Worm (Caenorhabditis elegans) whole organism, midembryonic: ENCODE data around the gene set-22.

Experiments
- T22C8.4 ChIP-seq: fragments of 200-800 bp; sonication (Bioruptor generic); IDR thresholded peaks from 2 replicates; pipeline ENCODE4 v1.3.6; 2022; ENCODE audit warnings: missing genetic modification characterization, missing compliant biosample characterization
- cog-1 ChIP-seq: sonication (generic microtip); optimal IDR thresholded peaks from 2 replicates; lab custom pipeline; 2016; ENCODE audit warnings: missing genetic modification characterization, missing compliant biosample characterization
- flt-1 ChIP-seq: fragments of 200-800 bp; sonication (Bioruptor generic); IDR thresholded peaks from 2 replicates; pipeline ENCODE4 v1.3.6; 2022; ENCODE audit warnings: missing genetic modification characterization, missing compliant biosample characterization
- klf-2 ChIP-seq: fragments of 200-800 bp; sonication (Bioruptor generic); conservative IDR thresholded peaks from 2 replicates; pipeline ENCODE4 v1.3.6; 2022; ENCODE audit warnings: missing genetic modification reagents, missing genetic modification characterization, missing compliant biosample characterization
- med-1 ChIP-seq: sonication (generic microtip); optimal IDR thresholded peaks from 2 replicates; lab custom pipeline; 2017; ENCODE audit warnings: missing genetic modification characterization, mild to moderate bottlenecking, missing compliant biosample characterization, antibody characterized with exemption, missing genetic modification reagents; ENCODE audit not compliant: insufficient read depth
- ref-1 ChIP-seq: fragments of 200-800 bp; sonication (Bioruptor generic); conservative IDR thresholded peaks from 2 replicates; pipeline ENCODE4 v1.3.6; 2022; ENCODE audit warnings: missing genetic modification reagents, missing genetic modification characterization, missing compliant biosample characterization
- tab-1 ChIP-seq: fragments of 200-800 bp; sonication (Bioruptor generic); IDR thresholded peaks from 2 replicates; pipeline ENCODE4 v1.3.6; 2022; ENCODE audit warnings: missing genetic modification characterization, missing compliant biosample characterization
- ztf-23 ChIP-seq: fragments of 200-800 bp; sonication (Bioruptor generic); IDR thresholded peaks from 2 replicates; pipeline ENCODE4 v1.3.6; 2022; ENCODE audit warnings: missing genetic modification reagents, missing genetic modification characterization, missing compliant biosample characterization
- ztf-29 ChIP-seq: fragments of 200-800 bp; sonication (Bioruptor generic); IDR thresholded peaks from 2 replicates; pipeline ENCODE4 v1.3.6; 2022; ENCODE audit warnings: missing genetic modification reagents, missing genetic modification characterization, missing compliant biosample characterization

Gene set-22

ce11 chrV:10436612-10437011 is at the start of gene set-22:
set-22 (plus strand) TSS chrV:10436912.
- TF ChIP-seq ref-1 (GFP tag; lab: Robert Waterston, UW), result no peak
- TF ChIP-seq tab-1, result no peak
- TF ChIP-seq ztf-29 (GFP tag; lab: Robert Waterston, UW), result no peak
- no peak for TF ChIP-seq flt-1 (GFP tag; lab: Robert Waterston, UW)

- TF ChIP-seq flt-1 (GFP tag; lab: Robert Waterston, UW) (no peak), tab-1 (no peak), klf-2 (GFP tag; lab: Robert Waterston, UW) (no peak), T22C8.4 (GFP tag; lab: Robert Waterston, UW) (no peak), ztf-29 (GFP tag; lab: Robert Waterston, UW) (no peak)
Observed at ce11 chrV:10387412-10387811, 49.3 kb upstream of the set-22 start.

- TF ChIP-seq med-1 (GFP tag; lab: Kevin White, UChicago) (no peak), cog-1 (tag; lab: Kevin White, UChicago) (no peak), ztf-29 (GFP tag; lab: Robert Waterston, UW) (no peak), ref-1 (GFP tag; lab: Robert Waterston, UW) (no peak), ztf-23 (GFP tag; lab: Robert Waterston, UW) (no peak), flt-1 (GFP tag; lab: Robert Waterston, UW) (no peak), tab-1 (no peak), T22C8.4 (GFP tag; lab: Robert Waterston, UW) (no peak), klf-2 (GFP tag; lab: Robert Waterston, UW) (no peak)
Observed at ce11 chrV:10388318-10388717, 48.4 kb upstream of the set-22 start, which contains the start of gene AC3.5. AC3.5 (plus strand) TSS chrV:10388527.

ce11 chrV:10393708-10394107 is 43.0 kb upstream of the set-22 start:
- TF ChIP-seq ztf-29 (GFP tag; lab: Robert Waterston, UW), result no peak
- TF ChIP-seq flt-1 (GFP tag; lab: Robert Waterston, UW), result no peak
- no peak for TF ChIP-seq klf-2 (GFP tag; lab: Robert Waterston, UW)
- no peak for TF ChIP-seq med-1 (GFP tag; lab: Kevin White, UChicago)
- no peak for TF ChIP-seq ztf-23 (GFP tag; lab: Robert Waterston, UW)
- no peak for TF ChIP-seq cog-1 (tag; lab: Kevin White, UChicago)
- no peak for TF ChIP-seq T22C8.4 (GFP tag; lab: Robert Waterston, UW)
- no peak for TF ChIP-seq tab-1
- TF ChIP-seq ref-1 (GFP tag; lab: Robert Waterston, UW), result no peak

ce11 chrV:10395173-10395766 is 41.4 kb upstream of the set-22 start, which contains the start of the genes col-151 and ugt-1:
col-151 (minus strand) TSS chrV:10395223.
ugt-1 (plus strand) TSS chrV:10395663.
- no peak for TF ChIP-seq ztf-29 (GFP tag; lab: Robert Waterston, UW)
- no peak for TF ChIP-seq ref-1 (GFP tag; lab: Robert Waterston, UW)
- no peak for TF ChIP-seq ztf-23 (GFP tag; lab: Robert Waterston, UW)
- TF ChIP-seq T22C8.4 (GFP tag; lab: Robert Waterston, UW), result no peak
- no peak for TF ChIP-seq cog-1 (tag; lab: Kevin White, UChicago)
- no peak for TF ChIP-seq klf-2 (GFP tag; lab: Robert Waterston, UW)
- TF ChIP-seq med-1 (GFP tag; lab: Kevin White, UChicago), result no peak

ce11 chrV:10398431-10398830 is 38.3 kb upstream of the set-22 start, which contains the start of gene ugt-2:
ugt-2 (plus strand) TSS chrV:10398801.
- TF ChIP-seq ztf-29 (GFP tag; lab: Robert Waterston, UW) (no peak), ref-1 (GFP tag; lab: Robert Waterston, UW) (no peak), klf-2 (GFP tag; lab: Robert Waterston, UW) (no peak), med-1 (GFP tag; lab: Kevin White, UChicago) (no peak), tab-1 (no peak), flt-1 (GFP tag; lab: Robert Waterston, UW) (no peak), ztf-23 (GFP tag; lab: Robert Waterston, UW) (no peak), cog-1 (tag; lab: Kevin White, UChicago) (no peak), T22C8.4 (GFP tag; lab: Robert Waterston, UW) (no peak)

- no peak for TF ChIP-seq ztf-29 (GFP tag; lab: Robert Waterston, UW)
- no peak for TF ChIP-seq tab-1
- no peak for TF ChIP-seq cog-1 (tag; lab: Kevin White, UChicago)
- no peak for TF ChIP-seq T22C8.4 (GFP tag; lab: Robert Waterston, UW)
- TF ChIP-seq ztf-23 (GFP tag; lab: Robert Waterston, UW), result no peak
- TF ChIP-seq klf-2 (GFP tag; lab: Robert Waterston, UW), result no peak
- TF ChIP-seq med-1 (GFP tag; lab: Kevin White, UChicago), result no peak
- TF ChIP-seq flt-1 (GFP tag; lab: Robert Waterston, UW), result no peak
Observed at ce11 chrV:10399290-10399689, 37.4 kb upstream of the set-22 start.

- TF ChIP-seq klf-2 (GFP tag; lab: Robert Waterston, UW), result no peak
- TF ChIP-seq med-1 (GFP tag; lab: Kevin White, UChicago), result no peak
- TF ChIP-seq flt-1 (GFP tag; lab: Robert Waterston, UW), result no peak
- no peak for TF ChIP-seq cog-1 (tag; lab: Kevin White, UChicago)
- no peak for TF ChIP-seq ztf-23 (GFP tag; lab: Robert Waterston, UW)
- no peak for TF ChIP-seq T22C8.4 (GFP tag; lab: Robert Waterston, UW)
- TF ChIP-seq ref-1 (GFP tag; lab: Robert Waterston, UW), result no peak
- no peak for TF ChIP-seq tab-1
- no peak for TF ChIP-seq ztf-29 (GFP tag; lab: Robert Waterston, UW)
Observed at ce11 chrV:10402804-10403203, 33.9 kb upstream of the set-22 start, which contains the start of gene F15H10.8. F15H10.8 (minus strand) TSS chrV:10402904.

- no peak for TF ChIP-seq med-1 (GFP tag; lab: Kevin White, UChicago)
- no peak for TF ChIP-seq cog-1 (tag; lab: Kevin White, UChicago)
- no peak for TF ChIP-seq ref-1 (GFP tag; lab: Robert Waterston, UW)
- TF ChIP-seq flt-1 (GFP tag; lab: Robert Waterston, UW), result no peak
- no peak for TF ChIP-seq ztf-29 (GFP tag; lab: Robert Waterston, UW)
- TF ChIP-seq tab-1, result no peak
- TF ChIP-seq klf-2 (GFP tag; lab: Robert Waterston, UW), result no peak
- no peak for TF ChIP-seq T22C8.4 (GFP tag; lab: Robert Waterston, UW)
- no peak for TF ChIP-seq ztf-23 (GFP tag; lab: Robert Waterston, UW)
Observed at ce11 chrV:10404701-10405100, 32.0 kb upstream of the set-22 start.
